Fruit fly (Drosophila melanogaster) whole organism: ENCODE results near the gene CG13059.

Source experiments
- CG8478 ChIP-seq: fragments of >200 bp; optimal IDR thresholded peaks from 2 replicates; lab custom pipeline; 2018; ENCODE audit warnings: inconsistent platforms
- Dll ChIP-seq: fragments of >200 bp; optimal IDR thresholded peaks from 2 replicates; lab custom pipeline; 2017
- EcR ChIP-seq, 2 experiments: fragments of >200 bp; optimal IDR thresholded peaks; 2 replicates each; lab custom pipeline; 2017; ENCODE audit warnings: missing biosample characterization in 2 of 2, missing genetic modification characterization in 2 of 2, missing genetic modification reagents in 2 of 2
- pan ChIP-seq: fragments of >200 bp; optimal IDR thresholded peaks from 2 replicates; lab custom pipeline; 2017
- psq ChIP-seq: fragments of >200 bp; optimal IDR thresholded peaks from 2 replicates; lab custom pipeline; 2017
- usp ChIP-seq: fragments of >200 bp; optimal IDR thresholded peaks from 2 replicates; lab custom pipeline; 2017; ENCODE audit warnings: missing biosample characterization, missing genetic modification characterization, mixed read lengths

CG13059 gene

DNA sequence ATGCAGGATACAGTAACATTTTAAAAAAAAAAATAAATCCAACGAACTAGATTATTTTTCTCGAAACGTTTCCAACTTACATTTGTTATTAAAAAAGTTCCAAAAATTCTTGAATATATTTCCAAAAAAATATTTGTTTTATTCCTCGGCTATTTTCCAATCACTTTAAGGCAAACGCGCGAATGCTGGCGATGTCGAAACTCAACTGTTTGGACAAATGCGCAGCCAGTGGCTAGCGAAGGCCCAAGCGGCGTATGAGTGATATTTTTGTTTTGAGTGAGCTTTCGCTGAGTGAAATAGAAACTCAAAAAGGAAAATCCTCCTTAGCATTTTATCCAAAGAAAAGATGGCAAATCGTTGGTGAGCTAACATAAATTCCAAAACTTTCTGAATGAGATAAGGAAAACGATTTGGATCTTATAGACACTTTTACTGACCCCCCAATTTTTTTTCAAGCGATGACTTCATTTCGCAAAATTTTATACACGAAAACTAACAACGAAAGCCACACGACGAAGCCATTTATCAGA, 35.8 kb downstream of the CG13059 start, which contains the start of gene ringer:
Gene ringer, minus strand, starts transcription at position 210 of the 530 bp plus-strand sequence.
- TF ChIP-seq Dll = no peak
- TF ChIP-seq EcR (GFP tag; optimal IDR thresholded peaks at IDR 0.05; lab: Kevin White, UChicago) = no peak
- no peak for TF ChIP-seq usp
- no peak for TF ChIP-seq psq (lab: Kevin White, UChicago)
- TF ChIP-seq CG8478 (lab: Kevin White, UChicago) = no peak
- TF ChIP-seq pan = no peak

DNA sequence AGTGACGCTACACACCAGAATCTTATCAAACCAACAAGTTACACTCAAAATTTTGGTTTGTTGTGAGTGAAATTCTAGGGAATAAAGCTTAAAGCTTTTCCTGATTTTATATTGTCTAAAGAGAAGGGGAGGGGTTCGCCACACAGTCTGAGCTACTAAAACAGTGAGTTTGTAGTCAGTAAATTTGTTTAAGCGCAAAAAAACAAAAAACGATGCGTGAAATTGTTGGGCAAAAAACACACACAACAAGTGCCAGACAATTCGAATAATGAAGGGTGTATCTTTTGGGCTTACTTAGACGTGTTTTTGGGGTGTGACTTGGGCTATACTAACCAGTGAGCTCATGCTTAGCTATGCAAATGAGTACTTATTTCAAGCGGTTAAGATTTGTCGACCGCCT, 36.3 kb downstream of the CG13059 start:
- TF ChIP-seq Dll (no peak), EcR (GFP tag; optimal IDR thresholded peaks at IDR 0.05; lab: Kevin White, UChicago) (no peak), pan (no peak), usp (no peak), CG8478 (lab: Kevin White, UChicago) (no peak), psq (lab: Kevin White, UChicago) (no peak)

DNA sequence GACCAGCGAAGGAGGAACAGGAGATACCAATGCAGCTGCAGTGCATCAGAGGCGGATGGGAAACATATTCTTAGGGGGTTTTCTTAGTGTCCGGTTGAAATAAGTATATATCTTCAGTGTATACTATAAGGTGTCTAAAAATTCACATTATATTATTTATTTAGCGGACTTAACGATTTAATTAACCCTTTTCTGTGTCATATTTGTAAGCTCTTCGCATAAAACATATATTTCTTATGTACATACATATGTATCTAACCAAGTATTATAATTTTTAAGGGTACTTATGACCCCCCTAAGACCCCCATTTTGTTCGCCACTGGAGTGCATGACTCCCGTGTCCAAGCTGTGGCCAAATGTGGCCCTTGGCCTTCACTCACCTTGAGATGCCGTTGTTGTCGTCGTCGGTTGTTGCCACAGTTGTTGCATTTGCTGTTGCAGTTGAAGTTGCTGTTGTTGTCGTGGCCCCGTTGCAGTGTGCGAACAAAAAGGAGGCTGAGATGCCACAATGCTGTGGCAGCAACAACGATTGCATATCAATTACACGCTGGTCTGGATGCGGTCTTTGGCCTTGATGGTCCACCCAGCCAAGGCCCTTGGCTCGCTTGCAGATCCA, 37.8 kb downstream of the CG13059 start:
- no peak for TF ChIP-seq pan
- TF ChIP-seq psq (lab: Kevin White, UChicago) = no peak
- TF ChIP-seq CG8478 (lab: Kevin White, UChicago) = no peak
- TF ChIP-seq usp = no peak
- TF ChIP-seq Dll = no peak
- no peak for TF ChIP-seq EcR (GFP tag; optimal IDR thresholded peaks at IDR 0.05; lab: Kevin White, UChicago)

DNA sequence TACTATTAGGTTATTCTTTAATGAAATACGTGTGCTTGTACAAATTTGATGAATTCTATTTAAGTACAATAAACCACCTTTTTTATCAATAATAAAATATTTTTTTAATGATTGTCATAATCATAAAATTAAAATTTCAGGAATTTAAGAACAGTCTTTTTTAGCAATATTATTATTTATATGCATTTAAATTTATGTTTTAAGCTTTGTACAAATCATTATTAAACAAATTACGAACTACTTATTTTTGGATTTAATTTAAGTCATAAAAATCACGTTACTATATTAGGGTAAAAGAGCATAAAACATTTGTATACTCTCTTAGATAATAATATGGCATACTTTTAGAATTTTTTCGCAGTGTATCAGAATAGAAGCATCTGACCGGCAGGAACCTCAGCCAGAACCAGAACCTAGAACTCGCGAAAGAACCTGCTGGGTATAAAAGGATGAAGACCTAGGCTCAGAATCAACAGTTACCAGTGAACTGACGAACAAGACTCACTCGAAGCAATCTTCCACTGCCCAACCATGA, 38.7 kb downstream of the CG13059 start, which contains the start of gene Cpr72Ea:
Gene Cpr72Ea, plus strand, starts transcription at position 485 of the 535 bp plus-strand sequence.
- TF ChIP-seq psq (lab: Kevin White, UChicago) (no peak), EcR (GFP tag; optimal IDR thresholded peaks at IDR 0.05; lab: Kevin White, UChicago) (no peak), CG8478 (lab: Kevin White, UChicago) (no peak), Dll (no peak), usp (no peak)

DNA sequence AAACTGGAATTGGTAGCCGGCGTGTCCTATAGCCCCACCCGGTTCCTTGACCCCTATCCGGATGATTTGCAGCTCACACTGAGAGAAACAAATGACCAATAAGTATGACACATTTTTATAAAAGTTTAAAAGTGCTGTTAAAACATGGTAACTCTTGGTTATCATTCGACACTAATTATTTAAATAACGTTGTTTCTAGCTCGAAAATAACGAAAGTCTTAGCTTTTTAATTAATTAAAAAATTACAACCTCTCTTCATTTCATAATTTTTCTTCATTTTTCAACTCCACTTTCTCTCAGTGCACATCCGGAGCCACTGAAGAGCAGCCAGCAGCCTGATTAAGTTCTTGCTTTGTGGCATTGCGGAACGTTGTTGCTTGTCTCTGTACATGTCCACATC, 40.7 kb downstream of the CG13059 start:
- no peak for TF ChIP-seq EcR (GFP tag; optimal IDR thresholded peaks at IDR 0.05; lab: Kevin White, UChicago)

DNA sequence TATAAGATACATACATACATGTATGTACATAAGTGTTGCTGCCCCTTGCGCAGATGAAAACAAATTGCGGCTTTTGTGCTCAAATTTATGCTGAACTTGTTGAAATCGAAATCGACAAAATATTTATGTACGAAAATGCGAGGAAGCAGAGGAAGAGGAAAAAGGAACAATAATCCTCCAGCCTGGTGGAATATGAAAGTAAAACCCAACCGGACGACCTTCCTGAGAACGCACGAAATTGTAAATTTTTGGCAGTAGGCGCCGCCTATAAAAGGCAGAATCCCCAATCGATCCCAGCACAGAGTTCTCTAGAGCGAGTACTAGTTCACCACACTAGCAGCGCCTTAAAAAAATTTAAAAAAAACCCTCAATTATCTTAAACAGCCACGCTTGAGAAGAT, 41.1 kb downstream of the CG13059 start, which contains the start of gene Cpr72Eb:
Gene Cpr72Eb, plus strand, starts transcription at position 301 of the 400 bp plus-strand sequence.
- TF ChIP-seq usp (no peak), EcR (GFP tag; optimal IDR thresholded peaks at IDR 0.05; lab: Kevin White, UChicago) (no peak), pan (no peak), psq (lab: Kevin White, UChicago) (no peak), CG8478 (lab: Kevin White, UChicago) (no peak), Dll (no peak)

DNA sequence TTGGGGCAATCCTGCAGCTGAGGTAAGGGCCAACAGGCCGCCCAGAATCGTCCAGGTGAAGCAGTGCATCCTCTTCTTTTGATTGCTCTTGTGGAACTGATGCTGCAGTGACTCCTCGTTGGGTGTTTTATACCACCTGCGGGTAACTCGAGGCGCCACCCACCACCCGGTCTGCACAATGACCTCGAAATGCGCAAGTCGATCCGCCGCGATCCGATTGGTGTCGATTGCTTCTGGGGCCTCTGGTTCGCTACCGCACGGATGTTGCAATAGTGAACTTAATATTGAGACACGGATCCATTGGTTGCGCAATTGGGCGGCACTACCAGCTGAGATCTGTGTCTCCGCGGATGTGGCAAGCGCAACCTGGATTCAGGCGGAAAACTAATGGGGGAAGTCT, 43.8 kb downstream of the CG13059 start, which contains the start of gene Cpr72Ec:
Gene Cpr72Ec, minus strand, starts transcription at position 101 of the 400 bp plus-strand sequence.
- no peak for TF ChIP-seq pan
- TF ChIP-seq CG8478 (lab: Kevin White, UChicago) = no peak
- no peak for TF ChIP-seq EcR (GFP tag; optimal IDR thresholded peaks at IDR 0.05; lab: Kevin White, UChicago)
- TF ChIP-seq psq (lab: Kevin White, UChicago) = no peak
- TF ChIP-seq usp = no peak
- TF ChIP-seq Dll = no peak

DNA sequence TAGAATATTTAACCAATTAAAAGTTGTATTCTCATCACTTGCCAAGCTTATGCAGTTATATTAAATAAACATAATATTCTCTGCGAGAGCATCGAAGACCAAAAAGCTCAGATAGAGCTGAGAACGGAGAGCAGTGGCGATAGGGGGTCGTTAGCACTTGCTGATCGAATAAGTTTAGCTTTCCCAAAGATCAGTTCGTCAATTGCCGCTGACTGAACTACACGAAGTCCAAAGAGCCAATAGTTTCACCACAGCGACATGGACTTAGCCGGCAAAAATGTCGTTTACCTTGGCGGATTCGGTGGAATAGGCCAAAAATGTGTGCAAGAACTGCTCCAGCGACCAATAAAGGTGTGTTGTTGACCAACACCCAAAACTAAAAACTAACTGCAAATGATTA, 44.7 kb downstream of the CG13059 start, which contains the start of gene CG4842:
Gene CG4842, plus strand, starts transcription at position 191 of the 400 bp plus-strand sequence.
- TF ChIP-seq EcR (GFP tag; optimal IDR thresholded peaks at IDR 0.05; lab: Kevin White, UChicago) (no peak), psq (lab: Kevin White, UChicago) (no peak), Dll (no peak), pan (no peak), usp (no peak), CG8478 (lab: Kevin White, UChicago) (no peak)

DNA sequence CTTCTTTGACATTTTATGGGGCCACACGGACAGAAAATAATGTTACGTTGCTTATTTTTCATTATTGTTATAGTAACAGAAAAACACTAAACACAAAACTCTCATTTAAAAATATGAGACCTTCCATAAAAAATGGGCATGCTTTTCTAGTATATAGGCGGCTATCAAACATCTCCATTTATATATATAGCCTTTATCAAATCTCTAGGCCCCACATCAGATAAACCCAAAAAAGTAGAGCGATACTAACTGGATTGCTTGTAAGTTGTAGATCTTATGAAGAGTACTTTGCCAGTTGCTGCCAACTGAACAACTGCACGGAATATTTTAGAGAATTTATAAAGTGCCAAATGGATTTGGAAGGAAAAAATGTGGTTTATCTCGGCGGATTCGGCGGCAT, 46.1 kb downstream of the CG13059 start, which contains the start of gene CG18814:
Gene CG18814, plus strand, starts transcription at position 301 of the 400 bp plus-strand sequence.
- TF ChIP-seq EcR (GFP tag; optimal IDR thresholded peaks at IDR 0.05; lab: Kevin White, UChicago) = no peak
- no peak for TF ChIP-seq Dll
- TF ChIP-seq CG8478 (lab: Kevin White, UChicago) = no peak
- TF ChIP-seq usp = no peak
- TF ChIP-seq psq (lab: Kevin White, UChicago) = no peak
- no peak for TF ChIP-seq pan
